In the genomic region with DNA sequence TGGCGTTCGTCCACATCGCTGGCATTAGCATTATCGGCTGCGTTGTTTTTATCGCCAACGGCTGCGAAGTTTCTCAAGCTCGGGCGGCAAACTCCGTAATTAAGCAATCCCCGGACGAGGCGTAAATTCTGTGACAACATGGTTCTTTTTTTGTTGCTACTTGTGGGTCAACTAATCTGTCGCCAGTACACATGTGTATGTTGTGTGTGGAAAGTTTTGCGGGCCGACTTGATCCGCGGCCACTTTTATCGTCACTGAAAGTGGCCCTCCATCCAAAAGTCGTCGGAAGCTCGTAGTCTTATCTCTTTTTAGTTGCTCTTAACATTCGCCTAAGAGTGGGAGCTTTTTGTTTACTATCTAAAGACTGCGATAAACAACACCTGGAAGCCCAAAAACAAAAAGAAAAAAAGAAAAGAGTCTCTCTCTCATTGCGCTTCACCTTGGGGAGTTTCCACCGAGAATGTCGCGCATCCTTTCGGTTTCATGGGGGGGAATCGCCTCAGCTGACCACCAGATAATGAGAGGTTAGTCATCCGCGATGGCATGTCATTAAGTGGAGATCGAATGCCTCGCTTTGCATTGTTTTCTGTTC, we compare ENCODE assay signal across 5 fruit fly cellular contexts.
TF ChIP-seq lines count a peak whose summit lies in the region.

Gene CG10877, minus strand, starts transcription at position 238 of the 592 bp plus-strand sequence.

- no peak for TF ChIP-seq CTCF in whole organism, embryonic (GFP tag; optimal IDR thresholded peaks at IDR 0.05; lab: Kevin White, UChicago)

TF ChIP-seq in whole organism, adult, 20 proteins besides CTCF, POLR2A, EP300 and RAD21:
- TF ChIP-seq CG7045 (GFP tag; optimal IDR thresholded peaks at IDR 0.05; lab: Kevin White, UChicago) (no peak), CG11617 (GFP tag; optimal IDR thresholded peaks at IDR 0.05; lab: Kevin White, UChicago) (no peak), Hr96 (GFP tag; optimal IDR thresholded peaks at IDR 0.05; lab: Kevin White, UChicago) (no peak), Mnt (GFP tag; optimal IDR thresholded peaks at IDR 0.05; lab: Kevin White, UChicago) (peak; percentile 33), CG1620 (GFP tag; optimal IDR thresholded peaks at IDR 0.05; lab: Kevin White, UChicago) (no peak), CG12768 (GFP tag; optimal IDR thresholded peaks at IDR 0.05; lab: Kevin White, UChicago) (peak; percentile 36)
TF ChIP-seq in whole organism, adult: peak in this region for 2.

TF ChIP-seq in whole organism, embryonic, 481 proteins besides CTCF, POLR2A, EP300 and RAD21 (continues in another document):
- TF ChIP-seq CG10267 (tag; optimal IDR thresholded peaks at IDR 0.05; lab: Kevin White, UChicago) (no peak), CG6689 (GFP tag; IDR thresholded peaks at IDR 0.05; lab: Robert Waterston, UW) (no peak), btn (GFP tag; optimal IDR thresholded peaks at IDR 0.05; lab: Kevin White, UChicago) (no peak), tx (GFP tag; optimal IDR thresholded peaks at IDR 0.05; lab: Kevin White, UChicago) (no peak), Deaf1 (tag; optimal IDR thresholded peaks at IDR 0.05; lab: Kevin White, UChicago) (peak; percentile 36), CG30020 (tag; optimal IDR thresholded peaks at IDR 0.05; lab: Kevin White, UChicago) (no peak), CG11723 (GFP tag; optimal IDR thresholded peaks at IDR 0.05; lab: Kevin White, UChicago) (no peak), oc (tag; optimal IDR thresholded peaks at IDR 0.05; lab: Kevin White, UChicago) (no peak), lmd (GFP tag; IDR thresholded peaks at IDR 0.05; lab: Robert Waterston, UW) (no peak), gem (tag; optimal IDR thresholded peaks at IDR 0.05; lab: Kevin White, UChicago) (no peak), Sox100B (GFP tag; optimal IDR thresholded peaks at IDR 0.05; lab: Kevin White, UChicago) (no peak), CG34224 (GFP tag; IDR thresholded peaks at IDR 0.05; lab: Robert Waterston, UW; ENCODE audit: partially characterized antibody) (peak; percentile 28; the same call in 1 of the 3 replicates), Hey (tag; optimal IDR thresholded peaks at IDR 0.05; lab: Kevin White, UChicago) (no peak), MBD-R2 (GFP tag; IDR thresholded peaks at IDR 0.05; lab: Robert Waterston, UW) (no peak), Hr78 (GFP tag; optimal IDR thresholded peaks at IDR 0.05; lab: Kevin White, UChicago) (peak in 1 of 2 experiments; percentile 36), Fer3 (tag; optimal IDR thresholded peaks at IDR 0.05; lab: Kevin White, UChicago) (no peak), Max (GFP tag; optimal IDR thresholded peaks at IDR 0.05; lab: Kevin White, UChicago) (no peak), CG10321 (GFP tag; IDR thresholded peaks at IDR 0.05; lab: Robert Waterston, UW) (no peak), gt (GFP tag; IDR thresholded peaks at IDR 0.05; lab: Robert Waterston, UW) (no peak), scrt (GFP tag; optimal IDR thresholded peaks at IDR 0.05; lab: Kevin White, UChicago) (no peak)

TF ChIP-seq in whole organism, prepupa, 60 proteins besides CTCF, POLR2A, EP300 and RAD21 (continues in another document):
- peak; percentile 68 for TF ChIP-seq Eip78C (GFP tag; lab: Kevin White, UChicago)
- no peak for TF ChIP-seq CG9139 (GFP tag; optimal IDR thresholded peaks at IDR 0.05; lab: Kevin White, UChicago)
- TF ChIP-seq CG32006 (GFP tag; optimal IDR thresholded peaks at IDR 0.05; lab: Kevin White, UChicago), result no peak
- TF ChIP-seq CG11902 (GFP tag; optimal IDR thresholded peaks at IDR 0.05; lab: Kevin White, UChicago), result no peak
- no peak for TF ChIP-seq pdm3 (GFP tag; optimal IDR thresholded peaks at IDR 0.05; lab: Kevin White, UChicago)
- TF ChIP-seq vri (GFP tag; optimal IDR thresholded peaks at IDR 0.05; lab: Kevin White, UChicago), result peak; percentile 64
- no peak for TF ChIP-seq fd85E (GFP tag; optimal IDR thresholded peaks at IDR 0.05; lab: Kevin White, UChicago)
- TF ChIP-seq CG31627 (GFP tag; optimal IDR thresholded peaks at IDR 0.05; lab: Kevin White, UChicago), result no peak
- TF ChIP-seq Ets96B (tag; optimal IDR thresholded peaks at IDR 0.05; lab: Kevin White, UChicago), result no peak
- TF ChIP-seq CG3919 (GFP tag; optimal IDR thresholded peaks at IDR 0.05; lab: Kevin White, UChicago), result no peak
- no peak for TF ChIP-seq CG7368 (GFP tag; optimal IDR thresholded peaks at IDR 0.05; lab: Kevin White, UChicago)
- TF ChIP-seq Blimp-1 (GFP tag; optimal IDR thresholded peaks at IDR 0.05; lab: Kevin White, UChicago), result peak; percentile 87
- TF ChIP-seq Gug (GFP tag; IDR thresholded peaks at IDR 0.05; lab: Robert Waterston, UW), result no peak
- peak; percentile 15 for TF ChIP-seq fkh (GFP tag; optimal IDR thresholded peaks at IDR 0.05; lab: Kevin White, UChicago)
- TF ChIP-seq dsx (GFP tag; optimal IDR thresholded peaks at IDR 0.05; lab: Kevin White, UChicago; ENCODE audit: poor library complexity, severe bottlenecking), result peak; percentile 33
- TF ChIP-seq CG6808 (GFP tag; optimal IDR thresholded peaks at IDR 0.05; lab: Kevin White, UChicago), result peak; percentile 42
- TF ChIP-seq Sox14 (GFP tag; optimal IDR thresholded peaks at IDR 0.05; lab: Kevin White, UChicago), result no peak
- no peak for TF ChIP-seq svp (GFP tag; lab: Kevin White, UChicago)
- no peak for TF ChIP-seq CG6792 (GFP tag; optimal IDR thresholded peaks at IDR 0.05; lab: Kevin White, UChicago)
- no peak for TF ChIP-seq acj6 (GFP tag; optimal IDR thresholded peaks at IDR 0.05; lab: Kevin White, UChicago)
- no peak for TF ChIP-seq CG8632 (GFP tag; optimal IDR thresholded peaks at IDR 0.05; lab: Kevin White, UChicago)

TF ChIP-seq in whole organism, pupa, 21 proteins besides CTCF, POLR2A, EP300 and RAD21:
- TF ChIP-seq rn (GFP tag; IDR thresholded peaks at IDR 0.05; lab: Robert Waterston, UW), result no peak
- TF ChIP-seq CG34367 (tag; optimal IDR thresholded peaks at IDR 0.05; lab: Kevin White, UChicago), result no peak
- no peak for TF ChIP-seq gl (tag; optimal IDR thresholded peaks at IDR 0.05; lab: Kevin White, UChicago)
- no peak for TF ChIP-seq CG8301 (tag; optimal IDR thresholded peaks at IDR 0.05; lab: Kevin White, UChicago)
- no peak for TF ChIP-seq Pif1B (GFP tag; optimal IDR thresholded peaks at IDR 0.05; lab: Kevin White, UChicago)
- TF ChIP-seq D1 (tag; optimal IDR thresholded peaks at IDR 0.05; lab: Kevin White, UChicago), result no peak
- TF ChIP-seq Pif1A (GFP tag; optimal IDR thresholded peaks at IDR 0.05; lab: Kevin White, UChicago), result peak; percentile 33
- TF ChIP-seq CG17806 (tag; optimal IDR thresholded peaks at IDR 0.05; lab: Kevin White, UChicago), result no peak
- TF ChIP-seq CG12605 (GFP tag; IDR thresholded peaks at IDR 0.05; lab: Robert Waterston, UW), result 0 out of 2 replicates have a peak, but pooled peaks have one; percentile 26
- peak; percentile 9 for TF ChIP-seq CG8159 (tag; optimal IDR thresholded peaks at IDR 0.05; lab: Kevin White, UChicago)
- TF ChIP-seq CG10348 (GFP tag; IDR thresholded peaks at IDR 0.05; lab: Robert Waterston, UW), result no peak
- peak; percentile 85 for TF ChIP-seq EcR (GFP tag; optimal IDR thresholded peaks at IDR 0.05; lab: Kevin White, UChicago)
- TF ChIP-seq CG13204 (GFP tag; optimal IDR thresholded peaks at IDR 0.05; lab: Kevin White, UChicago), result peak; percentile 2
- no peak for TF ChIP-seq Snoo (tag; optimal IDR thresholded peaks at IDR 0.05; lab: Kevin White, UChicago)
- no peak for TF ChIP-seq CG32121 (GFP tag; IDR thresholded peaks at IDR 0.05; lab: Robert Waterston, UW)
- TF ChIP-seq Ets98B (GFP tag; IDR thresholded peaks at IDR 0.05; lab: Robert Waterston, UW), result no peak
- TF ChIP-seq CG4496 (GFP tag; IDR thresholded peaks at IDR 0.05; lab: Robert Waterston, UW), result 0 out of 3 replicates have a peak, but pooled peaks have one; percentile 19
- no peak for TF ChIP-seq fd96Ca (GFP tag; IDR thresholded peaks at IDR 0.05; lab: Robert Waterston, UW)
- TF ChIP-seq CG15710 (tag; optimal IDR thresholded peaks at IDR 0.05; lab: Kevin White, UChicago), result peak; percentile 19
- TF ChIP-seq CG14655 (GFP tag; optimal IDR thresholded peaks at IDR 0.05; lab: Kevin White, UChicago), result no peak
- TF ChIP-seq CG9948 (tag; optimal IDR thresholded peaks at IDR 0.05; lab: Kevin White, UChicago), result no peak

TF ChIP-seq in whole organism, wandering third instar larva, 38 proteins besides CTCF, POLR2A, EP300 and RAD21:
- TF ChIP-seq Sp1 (GFP tag; optimal IDR thresholded peaks at IDR 0.05; lab: Kevin White, UChicago), result peak; percentile 3
- peak in 1 of 2 experiments; percentile 24 for TF ChIP-seq dl (GFP tag; optimal IDR thresholded peaks at IDR 0.05; lab: Kevin White, UChicago; ENCODE audit: insufficient read depth in 1 of 2, partially characterized antibody in 2 of 2)
- no peak for TF ChIP-seq Rel (GFP tag; optimal IDR thresholded peaks at IDR 0.05; lab: Kevin White, UChicago)
- peak; percentile 27 for TF ChIP-seq Rel (tag; optimal IDR thresholded peaks at IDR 0.05; lab: Kevin White, UChicago)
- no peak for TF ChIP-seq N (GFP tag; optimal IDR thresholded peaks at IDR 0.05; lab: Kevin White, UChicago)
- TF ChIP-seq Jra (GFP tag; optimal IDR thresholded peaks at IDR 0.05; lab: Kevin White, UChicago), result peak; percentile 5
- TF ChIP-seq pan (optimal IDR thresholded peaks at IDR 0.05; lab: Kevin White, UChicago), result no peak
